Worm (Caenorhabditis elegans) whole organism, L1 larva: ENCODE results near the gene Y105C5A.8.
"Not testable (repeated sequence)": the region's sequence is repeated elsewhere in the genome, so short reads cannot be mapped to it uniquely, and the experiment has no call there.

ENCODE experiments used
- aly-2 ChIP-seq: fragments of 150-350 bp; optimal IDR thresholded peaks from 2 replicates; lab custom pipeline; 2014; ENCODE audit warnings: missing biosample characterization, missing genetic modification characterization
- ama-1 ChIP-seq: fragments of 150-350 bp; optimal IDR thresholded peaks from 2 replicates; lab custom pipeline; 2014
- ceh-63 ChIP-seq: fragments of 200-800 bp; sonication (Bioruptor generic); optimal IDR thresholded peaks from 2 replicates; lab custom pipeline; 2018; ENCODE audit warnings: mild to moderate bottlenecking, missing genetic modification characterization, missing compliant biosample characterization
- efl-1 ChIP-seq, 4 experiments: fragments of 150-350 bp; optimal IDR thresholded peaks in 3 of 4; peaks in 1 of 4; 1 replicate in 1 of 4; 2 replicates in 3 of 4; lab custom pipeline; 2014; ENCODE audit warnings: missing biosample characterization in 2 of 4, missing genetic modification characterization in 2 of 4, missing genetic modification reagents in 2 of 4
- efl-3 ChIP-seq: fragments of 200-800 bp; sonication (Bioruptor generic); optimal IDR thresholded peaks from 2 replicates; lab custom pipeline; 2018; ENCODE audit warnings: mild to moderate bottlenecking, missing genetic modification characterization, missing compliant biosample characterization
- irx-1 ChIP-seq: sonication (generic microtip); optimal IDR thresholded peaks from 2 replicates; lab custom pipeline; 2016; ENCODE audit warnings: missing genetic modification characterization, missing compliant biosample characterization
- lsy-2 ChIP-seq, 2 experiments: fragments of 150-350 bp; optimal IDR thresholded peaks; 2 replicates each; lab custom pipeline; 2014; ENCODE audit warnings: missing biosample characterization in 2 of 2, missing genetic modification characterization in 2 of 2
- mef-2 ChIP-seq: fragments of 150-350 bp; optimal IDR thresholded peaks from 2 replicates; lab custom pipeline; 2014; ENCODE audit warnings: missing biosample characterization, missing genetic modification characterization
- skn-1 ChIP-seq: fragments of 150-350 bp; optimal IDR thresholded peaks from 2 replicates; lab custom pipeline; 2014; ENCODE audit warnings: missing biosample characterization, missing genetic modification characterization
- snpc-4 ChIP-seq: fragments of 150-350 bp; optimal IDR thresholded peaks from 2 replicates; lab custom pipeline; 2014; ENCODE audit warnings: missing biosample characterization, missing genetic modification characterization
- unc-62 ChIP-seq: fragments of 150-350 bp; optimal IDR thresholded peaks from 2 replicates; lab custom pipeline; 2014; ENCODE audit warnings: missing biosample characterization, missing genetic modification reagents, missing genetic modification characterization
- zag-1 ChIP-seq: fragments of 150-350 bp; optimal IDR thresholded peaks from 2 replicates; lab custom pipeline; 2014; ENCODE audit warnings: missing biosample characterization, missing genetic modification characterization

DNA sequence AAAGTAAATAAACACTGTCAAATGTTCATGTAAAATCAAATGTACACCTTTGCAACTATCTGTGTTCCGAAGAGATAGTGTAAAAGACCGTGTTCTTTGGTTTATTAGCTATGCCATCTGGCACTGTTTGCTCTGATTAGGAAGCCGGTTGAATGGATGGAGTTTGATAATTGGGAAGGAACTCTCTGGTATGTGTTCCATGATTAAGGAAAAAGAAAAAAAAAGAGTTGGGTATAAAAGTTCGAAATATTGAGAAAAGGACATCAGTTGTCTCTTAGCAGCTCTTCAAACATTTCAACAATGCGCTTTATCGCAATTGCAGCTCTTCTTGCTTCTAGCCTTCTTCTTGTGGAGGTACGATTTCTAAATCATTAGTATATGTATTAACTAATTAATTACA lies 26.5 kb downstream of the Y105C5A.8 start, which contains the start of gene abu-5:
- not testable (repeated sequence) for TF ChIP-seq aly-2 (tag; lab: Kevin White, UChicago); lsy-2 (tag; optimal IDR thresholded peaks at IDR 0.05; lab: Kevin White, UChicago); ama-1 (lab: Kevin White, UChicago); snpc-4 (tag; lab: Kevin White, UChicago); unc-62; mef-2; irx-1 (tag; lab: Kevin White, UChicago); ceh-63 (GFP tag; lab: Kevin White, UChicago); zag-1 (tag; lab: Kevin White, UChicago); efl-3 (GFP tag; lab: Kevin White, UChicago); efl-1 (optimal IDR thresholded peaks at IDR 0.05; lab: Kevin White, UChicago); efl-1 (GFP tag; optimal IDR thresholded peaks at IDR 0.05 in 1 of 2; lab: Kevin White, UChicago); skn-1 (tag; lab: Kevin White, UChicago)
